Fruit fly (Drosophila melanogaster) whole organism, embryonic: ENCODE results near the gene CG9903.

Source experiments
- BEAF-32 ChIP-seq: fragments of 200-800 bp; sonication (Bioruptor generic); optimal IDR thresholded peaks from 3 replicates; lab custom pipeline; 2017; ENCODE audit warnings: missing biosample characterization, missing genetic modification characterization, mild to moderate bottlenecking, moderate library complexity, missing genetic modification reagents
- Bgb ChIP-seq: fragments of 200-800 bp; sonication (Bioruptor generic); IDR thresholded peaks from 2 replicates; pipeline ENCODE4 v1.3.6; 2022; ENCODE audit warnings: missing biosample characterization, missing genetic modification characterization; ENCODE audit not compliant: partially characterized antibody
- CG10267 ChIP-seq: fragments of 200-800 bp; sonication (Bioruptor generic); optimal IDR thresholded peaks from 2 replicates; lab custom pipeline; 2018; ENCODE audit warnings: missing biosample characterization, mild to moderate bottlenecking, missing genetic modification characterization, moderate library complexity
- CG10321 ChIP-seq: fragments of 200-800 bp; sonication (Bioruptor generic); IDR thresholded peaks from 2 replicates; pipeline ENCODE4 v1.3.6; 2022; ENCODE audit warnings: missing biosample characterization, missing genetic modification characterization
- CG14710 ChIP-seq: fragments of 200-800 bp; sonication (Bioruptor generic); optimal IDR thresholded peaks from 3 replicates; lab custom pipeline; 2019; ENCODE audit warnings: missing biosample characterization, mild to moderate bottlenecking, missing genetic modification characterization, moderate library complexity
- CG16813 ChIP-seq: fragments of 200-800 bp; sonication (Bioruptor generic); IDR thresholded peaks from 3 replicates; pipeline ENCODE4 v1.3.6; 2022; ENCODE audit warnings: missing biosample characterization, missing genetic modification characterization; ENCODE audit not compliant: partially characterized antibody
- CG2129 ChIP-seq: fragments of 200-800 bp; sonication (Bioruptor generic); IDR thresholded peaks from 2 replicates; pipeline ENCODE4 v1.3.6; 2022; ENCODE audit warnings: missing biosample characterization, missing genetic modification characterization; ENCODE audit not compliant: partially characterized antibody
- CG30020 ChIP-seq: fragments of 200-800 bp; optimal IDR thresholded peaks from 2 replicates; lab custom pipeline; 2019; ENCODE audit warnings: missing biosample characterization, mild to moderate bottlenecking, missing genetic modification characterization, moderate library complexity
- CG34224 ChIP-seq: fragments of 200-800 bp; sonication (Bioruptor generic); IDR thresholded peaks from 3 replicates; pipeline ENCODE4 v1.3.6; 2022; ENCODE audit warnings: missing biosample characterization, missing genetic modification characterization; ENCODE audit not compliant: partially characterized antibody
- CG42726 ChIP-seq: fragments of 200-800 bp; sonication (Bioruptor generic); IDR thresholded peaks from 2 replicates; pipeline ENCODE4 v1.3.6; 2022; ENCODE audit warnings: missing biosample characterization, missing genetic modification characterization; ENCODE audit not compliant: partially characterized antibody
- CG4617 ChIP-seq: fragments of 200-800 bp; sonication (Bioruptor generic); optimal IDR thresholded peaks from 3 replicates; lab custom pipeline; 2016; ENCODE audit warnings: missing biosample characterization, missing genetic modification characterization, borderline replicate concordance
- CG6791 ChIP-seq: fragments of 200-800 bp; sonication (Bioruptor generic); IDR thresholded peaks from 3 replicates; pipeline ENCODE4 v1.3.6; 2022; ENCODE audit warnings: missing biosample characterization, missing genetic modification characterization; ENCODE audit not compliant: partially characterized antibody
- CG7963 ChIP-seq: fragments of 200-800 bp; sonication (Bioruptor generic); IDR thresholded peaks from 3 replicates; pipeline ENCODE4 v1.3.6; 2022; ENCODE audit warnings: missing biosample characterization, missing genetic modification characterization; ENCODE audit not compliant: partially characterized antibody
- CG9797 ChIP-seq: fragments of 200-800 bp; sonication (Bioruptor generic); optimal IDR thresholded peaks from 3 replicates; lab custom pipeline; 2018; ENCODE audit warnings: missing biosample characterization, mild to moderate bottlenecking, missing genetic modification characterization
- D19A ChIP-seq: fragments of 200-800 bp; optimal IDR thresholded peaks from 3 replicates; lab custom pipeline; 2019; ENCODE audit warnings: missing biosample characterization, mild to moderate bottlenecking, missing genetic modification characterization, moderate library complexity
- Dll ChIP-seq: fragments of 200-800 bp; sonication (Bioruptor generic); IDR thresholded peaks from 4 replicates; pipeline ENCODE4 v1.3.6; 2022; ENCODE audit warnings: missing biosample characterization, missing genetic modification characterization; ENCODE audit not compliant: partially characterized antibody
- Doc3 ChIP-seq: fragments of 200-800 bp; sonication (Bioruptor generic); IDR thresholded peaks from 3 replicates; pipeline ENCODE4 v1.3.6; 2022; ENCODE audit warnings: missing biosample characterization, missing genetic modification characterization; ENCODE audit not compliant: partially characterized antibody
- Dp ChIP-seq: fragments of 200-800 bp; sonication (Bioruptor generic); optimal IDR thresholded peaks from 2 replicates; lab custom pipeline; 2018; ENCODE audit warnings: missing biosample characterization, mild to moderate bottlenecking, missing genetic modification characterization, moderate library complexity
- HLH4C ChIP-seq: fragments of 200-800 bp; sonication (Bioruptor generic); IDR thresholded peaks from 3 replicates; pipeline ENCODE4 v1.3.6; 2022; ENCODE audit warnings: missing biosample characterization, missing genetic modification characterization; ENCODE audit not compliant: partially characterized antibody
- Opbp ChIP-seq: fragments of 200-800 bp; sonication (Bioruptor generic); IDR thresholded peaks from 3 replicates; pipeline ENCODE4 v1.3.6; 2022; ENCODE audit warnings: missing biosample characterization, missing genetic modification characterization; ENCODE audit not compliant: partially characterized antibody
- Scr ChIP-seq: fragments of 200-800 bp; sonication (Bioruptor generic); IDR thresholded peaks from 2 replicates; pipeline ENCODE4 v1.3.6; 2022; ENCODE audit warnings: missing biosample characterization, missing genetic modification characterization; ENCODE audit not compliant: partially characterized antibody
- Sin3A ChIP-seq: fragments of >200 bp; optimal IDR thresholded peaks from 2 replicates; lab custom pipeline; 2018
- Sry-δ ChIP-seq: fragments of 200-800 bp; sonication (Bioruptor generic); optimal IDR thresholded peaks from 2 replicates; lab custom pipeline; 2016; ENCODE audit warnings: missing biosample characterization, missing genetic modification characterization
- Trl ChIP-seq, 3 experiments: fragments of >200 bp in 2 of 3; fragments of 200-800 bp in 1 of 3; sonication (Bioruptor generic) in 1 of 3; optimal IDR thresholded peaks; 2 replicates in 1 of 3; 3 replicates in 2 of 3; lab custom pipeline; 2016 to 2017; ENCODE audit warnings: missing biosample characterization in 1 of 3, missing genetic modification characterization in 1 of 3
- ase ChIP-seq: fragments of 200-800 bp; sonication (Bioruptor generic); IDR thresholded peaks from 3 replicates; pipeline ENCODE4 v1.3.6; 2022; ENCODE audit warnings: missing biosample characterization, missing genetic modification characterization
- chinmo ChIP-seq: fragments of 200-800 bp; sonication (Bioruptor generic); IDR thresholded peaks from 4 replicates; pipeline ENCODE4 v1.3.6; 2022; ENCODE audit warnings: missing biosample characterization, missing genetic modification characterization; ENCODE audit not compliant: partially characterized antibody
- ci ChIP-seq: fragments of 200-800 bp; sonication (Bioruptor generic); IDR thresholded peaks from 3 replicates; pipeline ENCODE4 v1.3.6; 2022; ENCODE audit warnings: missing biosample characterization, missing genetic modification characterization
- gcm2 ChIP-seq: fragments of 200-800 bp; sonication (Bioruptor generic); optimal IDR thresholded peaks from 2 replicates; lab custom pipeline; 2016; ENCODE audit warnings: missing biosample characterization, missing genetic modification characterization
- gfzf ChIP-seq: fragments of 200-800 bp; sonication (Bioruptor generic); optimal IDR thresholded peaks from 2 replicates; lab custom pipeline; 2016; ENCODE audit warnings: missing biosample characterization, mild to moderate bottlenecking, missing genetic modification characterization, moderate library complexity
- hb ChIP-seq: fragments of 200-800 bp; sonication (Bioruptor generic); IDR thresholded peaks from 3 replicates; pipeline ENCODE4 v1.3.6; 2022; ENCODE audit warnings: missing biosample characterization, missing genetic modification characterization; ENCODE audit not compliant: partially characterized antibody
- hbn ChIP-seq: fragments of 200-800 bp; sonication (Bioruptor generic); IDR thresholded peaks from 2 replicates; pipeline ENCODE4 v1.3.6; 2022; ENCODE audit warnings: missing biosample characterization, missing genetic modification characterization; ENCODE audit not compliant: partially characterized antibody
- knrl ChIP-seq: fragments of 200-800 bp; sonication (Bioruptor generic); IDR thresholded peaks from 3 replicates; pipeline ENCODE4 v1.3.6; 2022; ENCODE audit warnings: missing biosample characterization, missing genetic modification characterization; ENCODE audit not compliant: partially characterized antibody
- maf-S ChIP-seq: fragments of 200-800 bp; sonication (Bioruptor generic); optimal IDR thresholded peaks from 2 replicates; lab custom pipeline; 2016; ENCODE audit warnings: missing biosample characterization, missing genetic modification characterization
- pzg ChIP-seq: fragments of 200-800 bp; sonication (Bioruptor generic); optimal IDR thresholded peaks from 3 replicates; lab custom pipeline; 2018; ENCODE audit warnings: missing biosample characterization, mild to moderate bottlenecking, missing genetic modification characterization, moderate library complexity
- sna ChIP-seq: fragments of 200-800 bp; sonication (Bioruptor generic); IDR thresholded peaks from 2 replicates; pipeline ENCODE4 v1.3.6; 2022; ENCODE audit warnings: missing biosample characterization, missing genetic modification characterization; ENCODE audit not compliant: partially characterized antibody
- stwl ChIP-seq: fragments of 200-800 bp; sonication (Bioruptor generic); optimal IDR thresholded peaks from 3 replicates; lab custom pipeline; 2018; ENCODE audit warnings: missing biosample characterization, mild to moderate bottlenecking, missing genetic modification characterization, moderate library complexity
- unc-4 ChIP-seq: fragments of 200-800 bp; sonication (Bioruptor generic); IDR thresholded peaks from 2 replicates; pipeline ENCODE4 v1.3.6; 2022; ENCODE audit warnings: missing biosample characterization, missing genetic modification characterization; ENCODE audit not compliant: partially characterized antibody
- vnd ChIP-seq: fragments of 200-800 bp; sonication (Bioruptor generic); IDR thresholded peaks from 3 replicates; pipeline ENCODE4 v1.3.6; 2022; ENCODE audit warnings: missing biosample characterization, missing genetic modification characterization; ENCODE audit not compliant: partially characterized antibody
- zfh1 ChIP-seq: fragments of 200-800 bp; sonication (Bioruptor generic); IDR thresholded peaks from 3 replicates; pipeline ENCODE4 v1.3.6; 2022; ENCODE audit warnings: missing biosample characterization, missing genetic modification characterization

The CG9903 gene

dm6 chrX:16553542-16554182, 13.0 kb upstream of the CG9903 start, which contains the start of gene Arp2 (continued):
- TF ChIP-seq CG30020 (tag; lab: Kevin White, UChicago) (peak; percentile 35), Doc3 (peak; percentile 63; the same call in 2 of the 3 replicates), CG6791 (GFP tag; lab: Robert Waterston, UW) (peak; percentile 69; the same call in 2 of the 3 replicates), CG7963 (GFP tag; lab: Robert Waterston, UW) (peak; percentile 42; the same call in 1 of the 3 replicates), Scr (GFP tag; lab: Robert Waterston, UW) (peak; percentile 80), ase (GFP tag; lab: Robert Waterston, UW) (no peak), gfzf (GFP tag; lab: Kevin White, UChicago) (peak; percentile 65), stwl (peak; percentile 15), Trl (optimal IDR thresholded peaks at IDR 0.05; lab: Kevin White, UChicago) (peak; percentile 55 to 70), Trl (GFP tag; optimal IDR thresholded peaks at IDR 0.05; lab: Kevin White, UChicago) (no peak), BEAF-32 (GFP tag; lab: Kevin White, UChicago) (peak; percentile 79), CG10321 (GFP tag; lab: Robert Waterston, UW) (no peak), CG2129 (GFP tag; lab: Robert Waterston, UW) (peak; percentile 32; the same call in 1 of the 2 replicates), knrl (GFP tag; lab: Robert Waterston, UW) (peak; percentile 75), sna (GFP tag; lab: Robert Waterston, UW) (peak; percentile 55; the same call in 1 of the 2 replicates), Sry-δ (GFP tag; lab: Kevin White, UChicago) (peak; percentile 35), ci (0 out of 3 replicates have a peak, but pooled peaks have one; percentile 12), Dp (peak; percentile 50), Opbp (GFP tag; lab: Robert Waterston, UW) (peak; percentile 70; the same call in 2 of the 3 replicates), hb (peak; percentile 68), pzg (GFP tag; lab: Kevin White, UChicago) (peak; percentile 41), Dll (GFP tag; lab: Robert Waterston, UW) (peak; percentile 72; the same call in 3 of the 4 replicates), HLH4C (peak; percentile 59; the same call in 1 of the 3 replicates), maf-S (GFP tag; lab: Kevin White, UChicago) (no peak), CG10267 (tag; lab: Kevin White, UChicago) (peak; percentile 11), zfh1 (GFP tag; lab: Robert Waterston, UW) (no peak), CG14710 (peak; percentile 56), Bgb (GFP tag; lab: Robert Waterston, UW) (peak; percentile 64; the same call in 1 of the 2 replicates), D19A (peak; percentile 3), hbn (GFP tag; lab: Robert Waterston, UW) (peak; percentile 67), chinmo (GFP tag; lab: Robert Waterston, UW) (0 out of 4 replicates have a peak, but pooled peaks have one; percentile 16), CG9797 (GFP tag; lab: Kevin White, UChicago) (peak; percentile 49), CG34224 (GFP tag; lab: Robert Waterston, UW) (peak; percentile 69), unc-4 (GFP tag; lab: Robert Waterston, UW) (peak; percentile 74), gcm2 (GFP tag; lab: Kevin White, UChicago) (no peak), CG4617 (GFP tag; lab: Kevin White, UChicago) (peak; percentile 2), Sin3A (lab: Kevin White, UChicago) (no peak), vnd (GFP tag; lab: Robert Waterston, UW) (peak; percentile 54; the same call in 1 of the 3 replicates), CG42726 (0 out of 2 replicates have a peak, but pooled peaks have one; percentile 3), CG16813 (peak; percentile 64; the same call in 2 of the 3 replicates)
